Fruit fly (Drosophila melanogaster) whole organism, pupa: ENCODE data around the gene CG31915.
A peak's percentile ranks its signal among the peaks of the same experiment; 100 is the strongest.

Experiments
- CG32121 ChIP-seq: fragments of 200-800 bp; sonication (Bioruptor generic); IDR thresholded peaks from 2 replicates; pipeline ENCODE4 v1.3.6; 2022; ENCODE audit warnings: missing biosample characterization, missing genetic modification characterization
- CG8301 ChIP-seq: fragments of 200-800 bp; sonication (Bioruptor generic); optimal IDR thresholded peaks from 2 replicates; lab custom pipeline; 2018; ENCODE audit warnings: missing biosample characterization, mild to moderate bottlenecking, missing genetic modification characterization
- EcR ChIP-seq: fragments of 200-800 bp; sonication (Bioruptor generic); optimal IDR thresholded peaks from 3 replicates; lab custom pipeline; 2019; ENCODE audit warnings: missing biosample characterization, missing genetic modification characterization, mild to moderate bottlenecking, moderate library complexity, missing genetic modification reagents
- Pif1A ChIP-seq: fragments of 200-800 bp; sonication (Bioruptor generic); optimal IDR thresholded peaks from 3 replicates; lab custom pipeline; 2016; ENCODE audit warnings: missing biosample characterization, missing genetic modification characterization
- Pif1B ChIP-seq: fragments of 200-800 bp; sonication (Bioruptor generic); optimal IDR thresholded peaks from 3 replicates; lab custom pipeline; 2016; ENCODE audit warnings: missing biosample characterization, missing genetic modification characterization
- Snoo ChIP-seq: fragments of 200-800 bp; sonication (Bioruptor generic); optimal IDR thresholded peaks from 3 replicates; lab custom pipeline; 2017; ENCODE audit warnings: missing biosample characterization, mild to moderate bottlenecking, missing genetic modification characterization, inconsistent platforms
- fd96Ca ChIP-seq: fragments of 200-800 bp; sonication (Bioruptor generic); IDR thresholded peaks from 3 replicates; pipeline ENCODE4 v1.3.6; 2022; ENCODE audit warnings: missing biosample characterization, missing genetic modification characterization
- gl ChIP-seq: fragments of 200-800 bp; sonication (Bioruptor generic); optimal IDR thresholded peaks from 2 replicates; lab custom pipeline; 2018; ENCODE audit warnings: missing biosample characterization, mild to moderate bottlenecking, missing genetic modification characterization

- no peak for TF ChIP-seq EcR
- peak; percentile 29; the same call in 1 of the 3 replicates for TF ChIP-seq fd96Ca
- peak; percentile 3 for TF ChIP-seq Snoo (tag; lab: Kevin White, UChicago)
- TF ChIP-seq CG8301, result no peak
- TF ChIP-seq CG32121 (GFP tag; lab: Robert Waterston, UW), result no peak
- TF ChIP-seq gl (tag; lab: Kevin White, UChicago), result no peak
- peak; percentile 54 for TF ChIP-seq Pif1A (GFP tag; lab: Kevin White, UChicago)
- no peak for TF ChIP-seq Pif1B (GFP tag; lab: Kevin White, UChicago)
Observed at dm6 chr2L:5507823-5508438, 20.0 kb upstream of the CG31915 start.
